Worm (Caenorhabditis elegans): ENCODE results near the gene cwp-3.

Gene cwp-3

ce11 chrV:4842544-4842943 is at the start of gene cwp-3, which contains the start of gene cwp-2:
TSS of gene cwp-3 (plus strand) at chrV:4842836.
TSS of gene cwp-2 (minus strand) at chrV:4842644.
- TF ChIP-seq pqm-1 (tag; optimal IDR thresholded peaks at IDR 0.05), result no peak

DNA sequence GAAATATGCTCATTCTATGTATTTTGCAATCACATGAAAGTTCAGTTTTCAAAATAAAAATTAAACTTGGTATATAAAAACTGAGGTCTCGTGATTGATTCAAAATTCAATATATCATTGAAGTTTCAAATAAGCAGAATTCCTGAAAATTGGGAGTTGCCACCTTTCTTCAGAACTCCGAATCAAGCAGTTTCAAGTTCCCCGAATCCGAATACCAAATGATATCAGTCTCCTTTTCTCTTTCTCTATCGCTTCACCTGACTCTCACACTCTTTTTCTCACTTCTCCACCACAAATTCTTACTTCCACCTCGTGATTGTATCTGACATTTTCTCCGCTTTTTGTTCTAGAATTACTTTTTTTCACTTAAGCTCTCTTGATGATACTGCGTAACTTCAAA is 48.3 kb upstream of the cwp-3 start, which contains the start of gene R02F11.2:
Gene R02F11.2 (plus strand): TSS at position 292 of the 400 bp plus-strand sequence.
- TF ChIP-seq nhr-11 (tag; optimal IDR thresholded peaks at IDR 0.05) (peak; percentile 45), daf-12 (tag; optimal IDR thresholded peaks at IDR 0.05) (no peak)

- TF ChIP-seq lsy-12 (tag; optimal IDR thresholded peaks at IDR 0.05) (no peak), nhr-43 (tag; optimal IDR thresholded peaks at IDR 0.05; ENCODE audit: poor library complexity, severe bottlenecking) (no peak), nhr-76 (tag; optimal IDR thresholded peaks at IDR 0.05) (no peak), mml-1 (tag; optimal IDR thresholded peaks at IDR 0.05) (no peak), nhr-23 (tag; optimal IDR thresholded peaks at IDR 0.05) (no peak), jun-1 (tag; optimal IDR thresholded peaks at IDR 0.05) (no peak), ceh-82 (tag; optimal IDR thresholded peaks at IDR 0.05) (no peak), fkh-10 (GFP tag; optimal IDR thresholded peaks at IDR 0.05) (no peak), ztf-11 (tag; optimal IDR thresholded peaks at IDR 0.05) (no peak), nhr-28 (tag; optimal IDR thresholded peaks at IDR 0.05) (no peak), ceh-16 (tag; optimal IDR thresholded peaks at IDR 0.05) (no peak), egl-27 (tag; optimal IDR thresholded peaks at IDR 0.05) (no peak), nhr-12 (tag; optimal IDR thresholded peaks at IDR 0.05) (no peak), zag-1 (tag; optimal IDR thresholded peaks at IDR 0.05) (no peak)
Measured at ce11 chrV:4800794-4801193, 41.8 kb upstream of the cwp-3 start, which contains the start of gene R02F11.1. TSS of gene R02F11.1 (plus strand) at chrV:4801094.

DNA sequence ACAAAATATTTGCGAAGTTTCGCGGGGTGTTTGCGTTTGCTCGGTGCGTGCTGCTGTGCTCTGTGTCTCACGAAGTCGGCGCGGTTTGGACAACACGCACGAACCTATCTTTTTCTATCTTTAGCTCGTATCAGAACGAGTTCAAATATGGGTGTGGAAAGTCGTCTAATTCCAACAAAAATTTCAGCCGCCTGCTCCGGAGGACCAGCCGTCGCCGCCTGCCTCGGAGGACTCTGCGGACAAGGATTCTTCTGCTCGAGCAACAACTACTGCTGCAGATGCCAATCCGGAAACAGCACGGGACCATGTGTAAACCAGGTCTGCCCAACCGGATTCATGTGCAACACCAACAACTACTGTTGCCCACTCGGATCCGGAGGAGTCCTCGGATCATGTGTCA is 40.7 kb upstream of the cwp-3 start:
- no peak for TF ChIP-seq hmg-11 (tag; optimal IDR thresholded peaks at IDR 0.05)

- TF ChIP-seq nhr-237 (tag; optimal IDR thresholded peaks at IDR 0.05) (no peak), ceh-28 (tag; optimal IDR thresholded peaks at IDR 0.05) (no peak), R02D3.7 (tag; optimal IDR thresholded peaks at IDR 0.05) (no peak), fkh-10 (GFP tag; optimal IDR thresholded peaks at IDR 0.05) (no peak), elt-2 (tag; optimal IDR thresholded peaks at IDR 0.05) (no peak), snpc-4 (tag; optimal IDR thresholded peaks at IDR 0.05) (no peak), sea-2 (GFP tag; optimal IDR thresholded peaks at IDR 0.05) (no peak), lin-39 (tag; optimal IDR thresholded peaks at IDR 0.05) (no peak), ceh-82 (tag; optimal IDR thresholded peaks at IDR 0.05) (no peak), nhr-67 (tag; optimal IDR thresholded peaks at IDR 0.05) (no peak), nhr-76 (tag; optimal IDR thresholded peaks at IDR 0.05) (no peak), pqm-1 (tag; optimal IDR thresholded peaks at IDR 0.05) (no peak), hmg-11 (tag; optimal IDR thresholded peaks at IDR 0.05) (no peak), nhr-11 (tag; optimal IDR thresholded peaks at IDR 0.05) (no peak), aly-2 (tag; optimal IDR thresholded peaks at IDR 0.05) (no peak), tbx-2 (tag; optimal IDR thresholded peaks at IDR 0.05) (no peak), pha-4 (tag; optimal IDR thresholded peaks at IDR 0.05) (no peak)
Measured at ce11 chrV:4805847-4806246, 36.8 kb upstream of the cwp-3 start, which contains the start of gene R02F11.3. TSS of gene R02F11.3 (minus strand) at chrV:4805947.

DNA sequence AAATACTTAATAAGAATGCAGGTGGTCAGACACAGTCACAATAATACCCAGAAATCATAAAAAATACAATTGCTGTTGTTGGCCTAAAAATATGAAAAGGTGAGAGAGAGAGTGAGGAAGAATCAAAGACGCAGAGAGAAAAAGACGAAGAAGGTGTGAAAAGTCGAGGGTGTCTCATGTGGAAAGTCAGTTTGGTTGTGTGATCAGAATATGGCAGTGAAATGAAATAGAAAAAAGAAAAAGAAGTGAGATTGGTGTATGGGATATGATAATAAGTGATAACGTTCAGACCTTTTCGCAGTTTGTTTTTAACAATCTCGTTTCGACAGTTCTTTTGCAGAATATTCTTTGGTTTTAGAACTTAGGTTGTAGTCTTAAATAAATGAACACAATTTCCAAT is 35.8 kb upstream of the cwp-3 start:
- TF ChIP-seq nhr-23 (tag; optimal IDR thresholded peaks at IDR 0.05) (no peak), elt-1 (tag; optimal IDR thresholded peaks at IDR 0.05) (no peak), zag-1 (tag; optimal IDR thresholded peaks at IDR 0.05) (no peak), egl-5 (tag; optimal IDR thresholded peaks at IDR 0.05) (no peak), fkh-2 (tag; optimal IDR thresholded peaks at IDR 0.05) (no peak), elt-3 (tag; optimal IDR thresholded peaks at IDR 0.05) (no peak), ama-1 (optimal IDR thresholded peaks at IDR 0.05) (no peak), daf-12 (tag; optimal IDR thresholded peaks at IDR 0.05) (no peak), lin-15B (tag; optimal IDR thresholded peaks at IDR 0.05) (no peak), pha-4 (tag; optimal IDR thresholded peaks at IDR 0.05) (no peak), nfya-1 (tag; optimal IDR thresholded peaks at IDR 0.05; ENCODE audit: insufficient read depth) (no peak), ztf-11 (tag; optimal IDR thresholded peaks at IDR 0.05) (no peak), snpc-4 (tag; optimal IDR thresholded peaks at IDR 0.05) (no peak), pqm-1 (tag; optimal IDR thresholded peaks at IDR 0.05) (no peak), eor-1 (tag; optimal IDR thresholded peaks at IDR 0.05) (no peak), mml-1 (tag; optimal IDR thresholded peaks at IDR 0.05) (no peak), nhr-28 (tag; optimal IDR thresholded peaks at IDR 0.05) (no peak), lsy-12 (tag; optimal IDR thresholded peaks at IDR 0.05) (no peak)

Data from whole organism, L3 larva.